Worm (Caenorhabditis elegans) whole organism, L4 larva: Measurements from ENCODE around the gene T04B8.1.
A peak's percentile ranks its signal among the peaks of the same experiment; 100 is the strongest.

ENCODE experiments used
- F26F4.8 ChIP-seq: fragments of 200-800 bp; sonication (Bioruptor generic); conservative IDR thresholded peaks from 2 replicates; pipeline ENCODE4 v1.3.6; 2022; ENCODE audit warnings: missing genetic modification characterization, missing compliant biosample characterization
- F37D6.2 ChIP-seq: sonication (generic microtip); optimal IDR thresholded peaks from 2 replicates; lab custom pipeline; 2016; ENCODE audit warnings: mild to moderate bottlenecking, missing genetic modification characterization, missing compliant biosample characterization
- F49E8.2 ChIP-seq: sonication (generic microtip); optimal IDR thresholded peaks from 2 replicates; lab custom pipeline; 2016; ENCODE audit warnings: missing compliant biosample characterization, mild to moderate bottlenecking, missing genetic modification characterization, borderline replicate concordance
- T26A8.4 ChIP-seq: fragments of 200-800 bp; sonication (Bioruptor generic); IDR thresholded peaks from 2 replicates; pipeline ENCODE4 v1.3.6; 2022; ENCODE audit warnings: missing genetic modification characterization, missing compliant biosample characterization
- ZK546.5 ChIP-seq, 2 experiments: sonication (generic microtip); optimal IDR thresholded peaks; 2 replicates each; lab custom pipeline; 2017; ENCODE audit warnings: missing biosample characterization in 2 of 2, missing genetic modification characterization in 2 of 2
- aha-1 ChIP-seq: fragments of 150-350 bp; peaks from one replicate; lab custom pipeline; 2014; ENCODE audit warnings: missing biosample characterization, missing genetic modification characterization
- ama-1 ChIP-seq: fragments of 150-350 bp; optimal IDR thresholded peaks from 2 replicates; lab custom pipeline; 2014; ENCODE audit warnings: inconsistent platforms, mixed read lengths
- attf-4 ChIP-seq: sonication (generic microtip); optimal IDR thresholded peaks from 3 replicates; lab custom pipeline; 2017; ENCODE audit warnings: missing biosample characterization, missing genetic modification characterization
- ceh-20 ChIP-seq: fragments of 200-800 bp; sonication (Bioruptor generic); IDR thresholded peaks from 2 replicates; pipeline ENCODE4 v1.3.6; 2022; ENCODE audit warnings: missing genetic modification reagents, missing genetic modification characterization, missing compliant biosample characterization
- ceh-82 ChIP-seq: sonication (generic microtip); optimal IDR thresholded peaks from 2 replicates; lab custom pipeline; 2017; ENCODE audit warnings: missing biosample characterization, missing genetic modification characterization
- cey-2 ChIP-seq: sonication (generic microtip); optimal IDR thresholded peaks from 3 replicates; lab custom pipeline; 2017; ENCODE audit warnings: missing genetic modification characterization, mild to moderate bottlenecking, missing compliant biosample characterization, antibody characterized with exemption, borderline replicate concordance; ENCODE audit not compliant: insufficient read depth
- daf-12 ChIP-seq: fragments of 150-350 bp; optimal IDR thresholded peaks from 2 replicates; lab custom pipeline; 2014; ENCODE audit warnings: missing biosample characterization, missing genetic modification reagents, missing genetic modification characterization
- dmd-6 ChIP-seq: fragments of 200-800 bp; sonication (Bioruptor generic); IDR thresholded peaks from 2 replicates; pipeline ENCODE4 v1.3.6; 2022; ENCODE audit warnings: missing genetic modification reagents, missing genetic modification characterization, missing compliant biosample characterization
- dve-1 ChIP-seq: sonication (generic microtip); optimal IDR thresholded peaks from 2 replicates; lab custom pipeline; 2017; ENCODE audit warnings: antibody characterized with exemption, mild to moderate bottlenecking, missing genetic modification characterization, missing compliant biosample characterization; ENCODE audit not compliant: insufficient read depth
- egl-27 ChIP-seq: sonication (generic microtip); optimal IDR thresholded peaks from 3 replicates; lab custom pipeline; 2017; ENCODE audit warnings: missing biosample characterization, missing genetic modification reagents, missing genetic modification characterization
- egl-43 ChIP-seq: fragments of 200-800 bp; sonication (Bioruptor generic); IDR thresholded peaks from 2 replicates; pipeline ENCODE4 v1.3.6; 2022; ENCODE audit warnings: missing genetic modification reagents, missing genetic modification characterization, missing compliant biosample characterization
- lin-15B ChIP-seq: fragments of 150-350 bp; sonication (generic microtip); optimal IDR thresholded peaks from 3 replicates; lab custom pipeline; 2014; ENCODE audit warnings: missing biosample characterization, missing genetic modification characterization
- lin-38 ChIP-seq: fragments of 200-800 bp; sonication (Bioruptor generic); IDR thresholded peaks from 2 replicates; pipeline ENCODE4 v1.3.6; 2022; ENCODE audit warnings: missing genetic modification reagents, missing genetic modification characterization, missing compliant biosample characterization
- madf-5 ChIP-seq, 2 experiments: fragments of 200-800 bp; sonication (Bioruptor generic); IDR thresholded peaks; 2 replicates each; pipeline ENCODE4 v1.3.6; 2022; ENCODE audit warnings: missing compliant biosample characterization in 2 of 2, missing genetic modification characterization in 2 of 2
- mxl-2 ChIP-seq: fragments of 200-800 bp; sonication (Bioruptor generic); conservative IDR thresholded peaks from 2 replicates; pipeline ENCODE4 v1.3.6; 2022; ENCODE audit warnings: missing genetic modification reagents, missing genetic modification characterization, missing compliant biosample characterization
- mxl-3 ChIP-seq: fragments of 200-800 bp; sonication (Bioruptor generic); optimal IDR thresholded peaks from 2 replicates; lab custom pipeline; 2018; ENCODE audit warnings: mild to moderate bottlenecking, missing genetic modification characterization, missing compliant biosample characterization
- nhr-111 ChIP-seq: fragments of 200-800 bp; sonication (Bioruptor generic); optimal IDR thresholded peaks from 2 replicates; lab custom pipeline; 2018; ENCODE audit warnings: mild to moderate bottlenecking, missing genetic modification characterization, missing compliant biosample characterization
- nhr-6 ChIP-seq: fragments of 150-350 bp; optimal IDR thresholded peaks from 2 replicates; lab custom pipeline; 2014; ENCODE audit warnings: missing biosample characterization, missing genetic modification characterization
- nhr-76 ChIP-seq: fragments of 150-350 bp; optimal IDR thresholded peaks from 2 replicates; lab custom pipeline; 2014; ENCODE audit warnings: missing biosample characterization, missing genetic modification characterization
- pha-4 ChIP-seq, 2 experiments: fragments of 150-350 bp in 1 of 2; fragments of 200-800 bp in 1 of 2; sonication (Bioruptor generic) in 1 of 2; IDR thresholded peaks in 1 of 2; optimal IDR thresholded peaks in 1 of 2; 2 replicates each; pipeline versions ENCODE4 v1.3.6 to Lab custom; 2014 to 2022; ENCODE audit warnings: missing genetic modification characterization in 2 of 2, missing genetic modification reagents in 2 of 2, missing biosample characterization in 1 of 2, missing compliant biosample characterization in 1 of 2
- php-3 ChIP-seq: fragments of 200-800 bp; sonication (Bioruptor generic); IDR thresholded peaks from 2 replicates; pipeline ENCODE4 v1.3.6; 2022; ENCODE audit warnings: missing genetic modification reagents, missing genetic modification characterization, missing compliant biosample characterization
- spr-3 ChIP-seq: fragments of 200-800 bp; sonication (Bioruptor generic); optimal IDR thresholded peaks from 2 replicates; lab custom pipeline; 2018; ENCODE audit warnings: mild to moderate bottlenecking, missing genetic modification characterization, missing compliant biosample characterization
- tag-97 ChIP-seq: fragments of 200-800 bp; sonication (Bioruptor generic); IDR thresholded peaks from 2 replicates; pipeline ENCODE4 v1.3.6; 2022; ENCODE audit warnings: missing genetic modification characterization, missing compliant biosample characterization
- unc-130 ChIP-seq: sonication (generic microtip); optimal IDR thresholded peaks from 2 replicates; lab custom pipeline; 2016; ENCODE audit warnings: missing genetic modification reagents, missing genetic modification characterization, missing compliant biosample characterization
- vab-7 ChIP-seq: fragments of 200-800 bp; sonication (Bioruptor generic); IDR thresholded peaks from 2 replicates; pipeline ENCODE4 v1.3.6; 2022; ENCODE audit warnings: missing genetic modification reagents, missing genetic modification characterization, missing compliant biosample characterization
- zag-1 ChIP-seq: fragments of 150-350 bp; optimal IDR thresholded peaks from 2 replicates; lab custom pipeline; 2014; ENCODE audit warnings: missing biosample characterization, missing genetic modification characterization
- zfp-2 ChIP-seq: sonication (generic microtip); optimal IDR thresholded peaks from 2 replicates; lab custom pipeline; 2016; ENCODE audit warnings: mild to moderate bottlenecking, missing genetic modification characterization, missing compliant biosample characterization
- zip-2 ChIP-seq: fragments of 150-350 bp; optimal IDR thresholded peaks from 2 replicates; lab custom pipeline; 2014; ENCODE audit warnings: missing biosample characterization, missing genetic modification characterization
- ztf-11 ChIP-seq: fragments of 150-350 bp; optimal IDR thresholded peaks from 2 replicates; lab custom pipeline; 2014; ENCODE audit warnings: missing biosample characterization, missing genetic modification characterization
- ztf-7 ChIP-seq: fragments of 150-350 bp; optimal IDR thresholded peaks from 2 replicates; lab custom pipeline; 2014; ENCODE audit warnings: missing biosample characterization, missing genetic modification characterization

The T04B8.1 gene

DNA sequence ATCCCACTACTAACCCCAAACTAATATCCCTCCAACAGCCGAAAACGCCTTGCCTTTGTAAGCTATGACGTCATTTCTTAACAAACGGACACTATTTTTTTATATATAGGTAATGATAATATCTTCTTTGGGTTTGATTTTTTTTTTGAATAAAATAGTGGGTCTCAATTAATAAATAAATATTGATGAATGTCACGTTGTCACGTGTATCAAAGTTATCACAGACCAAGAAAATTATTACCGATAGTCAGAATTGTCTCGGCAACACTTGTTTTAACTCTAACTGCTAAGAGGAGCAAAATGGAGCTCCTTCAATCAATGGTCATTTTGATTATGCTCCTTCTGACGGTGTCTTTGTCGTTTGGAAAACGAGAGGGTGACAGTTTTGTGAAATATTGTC is at the start of gene T04B8.1:
Gene T04B8.1, plus strand, starts transcription at position 301 of the 400 bp plus-strand sequence.
- TF ChIP-seq zip-2 (tag; lab: Kevin White, UChicago) (no peak), ztf-11 (no peak), aha-1 (peak; percentile 29), F49E8.2 (tag; lab: Kevin White, UChicago) (no peak), php-3 (GFP tag; lab: Robert Waterston, UW) (no peak), dve-1 (no peak)

DNA sequence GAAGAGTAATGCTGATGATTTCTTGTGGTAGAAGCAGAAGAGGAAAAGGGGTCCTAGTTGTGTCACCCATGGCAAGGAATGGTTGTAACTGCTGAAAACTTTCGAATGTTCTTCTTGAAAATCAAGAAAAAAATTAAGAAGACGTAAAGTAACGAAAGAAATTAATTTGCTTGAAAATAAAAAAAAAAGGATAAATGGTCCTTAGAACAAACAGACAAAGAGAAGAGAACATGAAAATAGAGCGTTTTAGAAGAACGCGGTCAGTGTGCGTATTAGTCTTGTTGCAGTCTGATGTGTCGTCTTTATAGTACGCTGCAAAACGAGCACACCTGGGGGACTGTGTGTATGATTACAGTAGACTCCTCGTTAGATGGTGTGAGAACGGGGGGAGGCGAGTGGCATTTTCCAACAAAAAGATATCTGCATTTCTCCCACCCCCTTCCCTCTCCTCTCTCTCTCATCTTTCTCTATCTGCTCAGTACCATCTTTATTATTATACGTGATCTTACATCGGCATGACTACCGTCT is 49.7 kb upstream of the T04B8.1 start, which contains the start of the genes W08F4.12 and W08F4.13:
Gene W08F4.12, minus strand, starts transcription at position 101 of the 528 bp plus-strand sequence.
Gene W08F4.13, plus strand, starts transcription at position 478 of the 528 bp plus-strand sequence.
- TF ChIP-seq daf-12 (tag; lab: Kevin White, UChicago): no peak
- no peak for TF ChIP-seq ceh-82 (tag; lab: Kevin White, UChicago)
- no peak for TF ChIP-seq ZK546.5 (tag; optimal IDR thresholded peaks at IDR 0.05; lab: Kevin White, UChicago)
- TF ChIP-seq nhr-111: no peak
- no peak for TF ChIP-seq attf-4
- TF ChIP-seq F49E8.2 (tag; lab: Kevin White, UChicago): no peak
- TF ChIP-seq zag-1 (tag; lab: Kevin White, UChicago): no peak
- TF ChIP-seq T26A8.4 (GFP tag; lab: Robert Waterston, UW): no peak
- no peak for TF ChIP-seq egl-43 (GFP tag; lab: Robert Waterston, UW)

DNA sequence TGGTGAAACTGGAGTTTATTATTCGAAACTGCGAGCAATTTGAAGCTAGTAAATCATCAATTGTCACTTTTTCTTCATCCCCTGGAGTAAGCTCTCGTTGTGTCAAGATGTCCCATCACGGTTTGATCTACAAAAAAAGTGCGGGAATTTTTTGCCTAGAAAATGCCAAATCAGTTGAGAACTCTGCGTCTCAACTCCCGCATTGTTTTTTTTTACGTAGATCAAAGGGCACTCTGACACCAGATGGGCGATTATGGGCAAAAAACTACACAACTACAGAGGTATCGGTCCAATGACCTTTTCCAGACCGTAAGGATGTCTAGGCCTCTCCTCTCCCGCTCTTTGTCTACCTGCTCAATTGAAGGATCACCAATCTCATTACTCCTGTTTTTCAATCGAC is 46.6 kb upstream of the T04B8.1 start, which contains the start of gene fbxb-34:
Gene fbxb-34, plus strand, starts transcription at position 301 of the 400 bp plus-strand sequence.
- no peak for TF ChIP-seq F26F4.8 (GFP tag; lab: Robert Waterston, UW)
- TF ChIP-seq egl-27: no peak
- TF ChIP-seq cey-2: no peak
- no peak for TF ChIP-seq mxl-3 (GFP tag; lab: Kevin White, UChicago)
- TF ChIP-seq vab-7 (GFP tag; lab: Robert Waterston, UW): no peak
- TF ChIP-seq ama-1 (lab: Kevin White, UChicago): no peak
- TF ChIP-seq lin-15B (tag; lab: Kevin White, UChicago): no peak
- TF ChIP-seq, all 104 proteins: peak for 0

DNA sequence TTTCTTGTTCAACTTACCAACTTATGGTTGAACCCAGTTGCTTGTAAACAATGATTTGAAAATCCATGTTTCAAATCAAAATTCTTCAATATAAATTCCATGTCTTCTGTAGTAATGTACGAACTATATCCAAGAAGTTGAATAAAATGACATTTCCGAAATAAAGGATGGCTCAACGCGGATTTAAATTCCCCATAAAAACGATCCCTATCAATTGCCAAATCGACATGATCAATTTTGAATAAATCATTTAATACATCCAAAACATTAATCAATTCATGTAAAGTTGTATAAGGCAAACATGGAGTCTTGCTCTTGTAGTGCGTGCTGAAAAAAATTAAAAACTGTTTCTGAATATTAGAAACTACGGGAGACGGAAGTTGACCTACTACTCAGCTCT is 43.0 kb upstream of the T04B8.1 start, which contains the start of gene W08F4.10:
Gene W08F4.10, minus strand, starts transcription at position 101 of the 400 bp plus-strand sequence.
- TF ChIP-seq ZK546.5 (tag; optimal IDR thresholded peaks at IDR 0.05; lab: Kevin White, UChicago) (no peak), ceh-20 (GFP tag; lab: Robert Waterston, UW) (no peak), F26F4.8 (GFP tag; lab: Robert Waterston, UW) (no peak), tag-97 (no peak), dve-1 (no peak), lin-38 (GFP tag; lab: Robert Waterston, UW) (no peak), ztf-7 (tag; lab: Kevin White, UChicago) (no peak), aha-1 (no peak), pha-4 (GFP tag; IDR thresholded peaks at IDR 0.05; lab: Robert Waterston, UW) (no peak), pha-4 (tag; optimal IDR thresholded peaks at IDR 0.05; lab: Kevin White, UChicago) (no peak), ama-1 (lab: Kevin White, UChicago) (no peak), dmd-6 (GFP tag; lab: Robert Waterston, UW) (no peak), unc-130 (no peak), madf-5 (GFP tag; IDR thresholded peaks at IDR 0.05; lab: Robert Waterston, UW) (no peak), zfp-2 (tag; lab: Kevin White, UChicago) (no peak), mxl-2 (no peak), F37D6.2 (tag; lab: Kevin White, UChicago) (no peak), nhr-76 (tag; lab: Kevin White, UChicago) (no peak), nhr-6 (tag; lab: Kevin White, UChicago) (no peak), spr-3 (no peak)
